Worm (Caenorhabditis elegans): ENCODE measurements around the gene ncx-8.

Gene ncx-8

DNA sequence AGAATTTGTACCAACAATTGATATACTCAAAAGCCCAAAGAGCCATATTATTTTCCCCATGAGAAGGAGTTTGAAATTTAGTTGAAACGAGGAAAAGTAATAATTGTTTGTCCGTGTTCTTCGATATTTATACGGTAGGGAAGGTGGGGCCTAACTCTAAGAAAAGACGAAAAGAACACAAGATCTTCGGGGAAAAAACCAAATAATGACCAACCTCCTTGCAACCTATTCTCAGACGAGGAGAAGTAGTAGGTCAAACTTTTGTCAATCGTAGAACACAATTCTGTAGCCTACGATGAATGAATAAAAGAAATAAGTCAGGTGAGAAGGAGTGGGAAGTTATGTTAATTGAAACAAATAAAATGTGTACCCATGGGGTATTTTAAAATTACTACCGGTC lies at the start of gene ncx-8:
Gene ncx-8 (minus strand): TSS at position 101 of the 400 bp plus-strand sequence.
- no peak for TF ChIP-seq nhr-11 (tag; optimal IDR thresholded peaks at IDR 0.05)
- TF ChIP-seq fkh-10 (GFP tag; optimal IDR thresholded peaks at IDR 0.05), result no peak
- no peak for TF ChIP-seq fos-1 (tag; optimal IDR thresholded peaks at IDR 0.05)
- no peak for TF ChIP-seq fkh-2 (tag; optimal IDR thresholded peaks at IDR 0.05)
- TF ChIP-seq nhr-23 (tag; optimal IDR thresholded peaks at IDR 0.05), result no peak
- TF ChIP-seq lin-39 (tag; optimal IDR thresholded peaks at IDR 0.05), result no peak
- no peak for TF ChIP-seq unc-62 (GFP tag; optimal IDR thresholded peaks at IDR 0.05)
- TF ChIP-seq R02D3.7 (tag; optimal IDR thresholded peaks at IDR 0.05), result no peak
- TF ChIP-seq nhr-67 (tag; optimal IDR thresholded peaks at IDR 0.05), result no peak

DNA sequence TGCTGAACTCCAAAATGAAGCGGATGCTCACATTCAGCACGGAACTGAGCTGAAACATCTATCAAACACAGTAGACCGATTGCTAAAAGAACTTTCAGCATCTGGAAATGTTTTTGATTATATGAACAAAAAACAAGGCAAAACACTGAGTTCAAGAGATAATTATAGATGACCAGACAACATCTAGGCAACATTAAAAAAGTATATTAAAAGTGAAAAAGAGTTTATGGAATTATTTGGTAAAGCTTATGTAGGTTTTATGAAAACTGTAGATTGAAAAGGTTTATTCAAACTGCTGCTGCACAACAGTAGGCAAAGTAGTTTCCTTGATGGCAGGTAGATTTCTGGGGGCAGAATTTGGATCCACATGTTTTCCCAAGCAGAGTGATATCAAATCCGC lies 49.4 kb upstream of the ncx-8 start, which contains the start of gene K11D12.7:
Gene K11D12.7 (minus strand): TSS at position 101 of the 400 bp plus-strand sequence.
- TF ChIP-seq lin-39 (tag; optimal IDR thresholded peaks at IDR 0.05) (no peak), nhr-67 (tag; optimal IDR thresholded peaks at IDR 0.05) (no peak), egl-5 (tag; optimal IDR thresholded peaks at IDR 0.05) (no peak), ama-1 (optimal IDR thresholded peaks at IDR 0.05) (no peak), pha-4 (tag; optimal IDR thresholded peaks at IDR 0.05) (no peak), skn-1 (tag; optimal IDR thresholded peaks at IDR 0.05) (no peak), elt-1 (tag; optimal IDR thresholded peaks at IDR 0.05) (no peak), nhr-43 (tag; optimal IDR thresholded peaks at IDR 0.05; ENCODE audit: poor library complexity, severe bottlenecking) (no peak), mml-1 (tag; optimal IDR thresholded peaks at IDR 0.05) (no peak), mdl-1 (tag; optimal IDR thresholded peaks at IDR 0.05) (no peak), ztf-4 (tag; optimal IDR thresholded peaks at IDR 0.05) (no peak), nhr-28 (tag; optimal IDR thresholded peaks at IDR 0.05) (no peak), daf-12 (tag; optimal IDR thresholded peaks at IDR 0.05) (no peak), nhr-12 (tag; optimal IDR thresholded peaks at IDR 0.05) (no peak), zag-1 (tag; optimal IDR thresholded peaks at IDR 0.05) (no peak), fkh-2 (tag; optimal IDR thresholded peaks at IDR 0.05) (no peak), eor-1 (tag; optimal IDR thresholded peaks at IDR 0.05) (no peak)

- TF ChIP-seq elt-3 (tag; optimal IDR thresholded peaks at IDR 0.05), result no peak
Measured at ce11 chrV:5035058-5035457, 48.1 kb upstream of the ncx-8 start, which contains the start of gene K11D12.6. K11D12.6 (minus strand) TSS chrV:5035158.

DNA sequence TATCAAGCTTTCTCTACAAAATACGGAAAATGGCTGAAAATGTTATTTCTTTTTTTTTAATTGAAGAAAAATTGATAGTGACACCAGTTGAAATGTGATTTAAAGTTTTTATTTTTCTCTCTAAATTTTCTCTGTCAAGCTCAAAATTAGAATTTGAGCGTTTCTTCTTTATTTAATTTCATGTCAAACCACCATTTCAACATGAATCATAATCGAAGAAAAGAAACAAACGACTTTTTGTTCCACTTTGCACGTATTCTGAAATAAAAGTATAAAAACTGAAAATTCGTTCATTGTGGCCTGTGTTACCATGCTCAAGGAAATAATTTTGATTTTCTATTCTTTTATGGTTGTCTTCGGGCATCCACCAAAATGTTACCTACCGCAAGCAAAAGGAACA lies 46.1 kb upstream of the ncx-8 start, which contains the start of gene K11D12.13:
Gene K11D12.13 (plus strand): TSS at position 301 of the 400 bp plus-strand sequence.
- TF ChIP-seq jun-1 (tag; optimal IDR thresholded peaks at IDR 0.05) (no peak), ceh-82 (tag; optimal IDR thresholded peaks at IDR 0.05) (no peak), tbx-2 (tag; optimal IDR thresholded peaks at IDR 0.05) (no peak), sea-2 (GFP tag; optimal IDR thresholded peaks at IDR 0.05) (no peak), nhr-12 (tag; optimal IDR thresholded peaks at IDR 0.05) (no peak), lsy-12 (tag; optimal IDR thresholded peaks at IDR 0.05) (no peak), snpc-4 (tag; optimal IDR thresholded peaks at IDR 0.05) (no peak), fkh-2 (tag; optimal IDR thresholded peaks at IDR 0.05) (no peak), nhr-28 (tag; optimal IDR thresholded peaks at IDR 0.05) (no peak)

DNA sequence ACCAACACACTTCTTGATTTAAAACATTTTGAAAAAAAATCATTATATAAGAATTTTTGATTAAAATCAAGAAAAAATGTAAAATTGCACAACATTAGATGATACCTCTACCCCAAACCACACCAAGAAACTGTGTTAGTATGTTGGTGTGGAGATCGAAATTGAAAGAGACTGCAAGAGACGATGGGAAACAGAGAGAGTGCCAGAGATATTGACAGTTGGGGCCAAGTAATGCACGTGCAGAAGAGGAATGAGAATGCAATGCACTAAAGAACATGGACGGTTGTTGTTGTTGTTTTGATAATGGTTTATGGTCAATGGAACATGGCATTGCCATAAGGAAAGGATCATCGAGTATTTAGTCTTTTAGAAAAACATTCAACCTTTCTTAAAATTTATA lies 45.2 kb upstream of the ncx-8 start:
- no peak for TF ChIP-seq aly-2 (tag; optimal IDR thresholded peaks at IDR 0.05)
- TF ChIP-seq unc-39 (tag; optimal IDR thresholded peaks at IDR 0.05), result no peak
- TF ChIP-seq elt-2 (tag; optimal IDR thresholded peaks at IDR 0.05), result peak; percentile 48
- TF ChIP-seq pha-4 (tag; optimal IDR thresholded peaks at IDR 0.05), result peak; percentile 11
- TF ChIP-seq nhr-67 (tag; optimal IDR thresholded peaks at IDR 0.05), result no peak
- peak; percentile 68 for TF ChIP-seq mdl-1 (tag; optimal IDR thresholded peaks at IDR 0.05)
- no peak for TF ChIP-seq skn-1 (tag; optimal IDR thresholded peaks at IDR 0.05)
- no peak for TF ChIP-seq elt-3 (tag; optimal IDR thresholded peaks at IDR 0.05)
- no peak for TF ChIP-seq lsy-12 (tag; optimal IDR thresholded peaks at IDR 0.05)
- TF ChIP-seq pqm-1 (tag; optimal IDR thresholded peaks at IDR 0.05), result peak; percentile 41
- TF ChIP-seq ceh-16 (tag; optimal IDR thresholded peaks at IDR 0.05), result no peak
- no peak for TF ChIP-seq nhr-76 (tag; optimal IDR thresholded peaks at IDR 0.05)
- peak; percentile 0 for TF ChIP-seq lin-39 (tag; optimal IDR thresholded peaks at IDR 0.05)
- TF ChIP-seq mml-1 (tag; optimal IDR thresholded peaks at IDR 0.05), result peak; percentile 58
- TF ChIP-seq ztf-4 (tag; optimal IDR thresholded peaks at IDR 0.05), result no peak
- TF ChIP-seq ztf-11 (tag; optimal IDR thresholded peaks at IDR 0.05), result no peak
- no peak for TF ChIP-seq R02D3.7 (tag; optimal IDR thresholded peaks at IDR 0.05)
- no peak for TF ChIP-seq sea-2 (GFP tag; optimal IDR thresholded peaks at IDR 0.05)
- no peak for TF ChIP-seq nhr-237 (tag; optimal IDR thresholded peaks at IDR 0.05)
- no peak for TF ChIP-seq snpc-4 (tag; optimal IDR thresholded peaks at IDR 0.05)
- TF ChIP-seq lin-15B (tag; optimal IDR thresholded peaks at IDR 0.05), result no peak
- TF ChIP-seq nhr-23 (tag; optimal IDR thresholded peaks at IDR 0.05), result peak; percentile 42
- TF ChIP-seq hmg-11 (tag; optimal IDR thresholded peaks at IDR 0.05), result no peak
